Worm (Caenorhabditis elegans) whole organism, mixed stage, embryonic: ENCODE measurements around the gene nucb-1.
A peak's percentile ranks its signal among the peaks of the same experiment; 100 is the strongest.

Source experiments
- M03D4.4 ChIP-seq: sonication (generic microtip); optimal IDR thresholded peaks from 2 replicates; lab custom pipeline; 2017; ENCODE audit warnings: mild to moderate bottlenecking, missing genetic modification characterization, missing compliant biosample characterization
- bed-3 ChIP-seq: fragments of 200-800 bp; sonication (Bioruptor generic); optimal IDR thresholded peaks from 3 replicates; lab custom pipeline; 2018; ENCODE audit warnings: mild to moderate bottlenecking, missing genetic modification characterization, moderate library complexity, missing compliant biosample characterization
- blmp-1 ChIP-seq: fragments of 150-350 bp; optimal IDR thresholded peaks from 2 replicates; lab custom pipeline; 2014; ENCODE audit warnings: missing biosample characterization, missing genetic modification characterization
- ceh-43 ChIP-seq: fragments of 200-800 bp; sonication (Bioruptor generic); optimal IDR thresholded peaks from 2 replicates; lab custom pipeline; 2018; ENCODE audit warnings: mild to moderate bottlenecking, missing genetic modification characterization, moderate library complexity, missing compliant biosample characterization
- ces-1 ChIP-seq: fragments of 150-350 bp; optimal IDR thresholded peaks from 2 replicates; lab custom pipeline; 2014; ENCODE audit warnings: missing biosample characterization, missing genetic modification reagents, missing genetic modification characterization
- drap-1 ChIP-seq: fragments of 200-800 bp; sonication (Bioruptor generic); optimal IDR thresholded peaks from 3 replicates; lab custom pipeline; 2018; ENCODE audit warnings: mild to moderate bottlenecking, missing genetic modification characterization, missing compliant biosample characterization
- elt-1 ChIP-seq: sonication (generic microtip); optimal IDR thresholded peaks from 2 replicates; lab custom pipeline; 2017; ENCODE audit warnings: missing genetic modification characterization, mild to moderate bottlenecking, missing compliant biosample characterization, antibody characterized with exemption, moderate library complexity, borderline replicate concordance; ENCODE audit not compliant: insufficient read depth
- elt-3 ChIP-seq: fragments of 150-350 bp; optimal IDR thresholded peaks from 2 replicates; lab custom pipeline; 2014; ENCODE audit warnings: missing biosample characterization, missing genetic modification characterization
- flh-1 ChIP-seq: fragments of 200-800 bp; sonication (Bioruptor generic); optimal IDR thresholded peaks from 2 replicates; lab custom pipeline; 2018; ENCODE audit warnings: mild to moderate bottlenecking, missing genetic modification characterization, moderate library complexity, missing compliant biosample characterization
- ham-2 ChIP-seq: fragments of 200-800 bp; sonication (Bioruptor generic); optimal IDR thresholded peaks from 2 replicates; lab custom pipeline; 2018; ENCODE audit warnings: mild to moderate bottlenecking, missing genetic modification characterization, missing compliant biosample characterization
- hlh-1 ChIP-seq: fragments of 150-350 bp; optimal IDR thresholded peaks from 2 replicates; lab custom pipeline; 2014; ENCODE audit warnings: missing biosample characterization, missing genetic modification reagents, missing genetic modification characterization
- lin-32 ChIP-seq: fragments of 200-800 bp; sonication (Bioruptor generic); optimal IDR thresholded peaks from 2 replicates; lab custom pipeline; 2018; ENCODE audit warnings: mild to moderate bottlenecking, missing genetic modification characterization, missing compliant biosample characterization
- lsy-2 ChIP-seq: fragments of 150-350 bp; optimal IDR thresholded peaks from 2 replicates; lab custom pipeline; 2014; ENCODE audit warnings: missing biosample characterization, missing genetic modification characterization
- mab-5 ChIP-seq: fragments of 150-350 bp; optimal IDR thresholded peaks from 2 replicates; lab custom pipeline; 2014; ENCODE audit warnings: missing biosample characterization, missing genetic modification characterization
- mep-1 ChIP-seq: fragments of 150-350 bp; optimal IDR thresholded peaks from 2 replicates; lab custom pipeline; 2017; ENCODE audit warnings: missing biosample characterization, missing genetic modification reagents, missing genetic modification characterization, inconsistent platforms
- mls-2 ChIP-seq: sonication (generic microtip); optimal IDR thresholded peaks from 2 replicates; lab custom pipeline; 2016; ENCODE audit warnings: mild to moderate bottlenecking, missing genetic modification characterization, moderate library complexity, missing compliant biosample characterization
- nhr-12 ChIP-seq: fragments of 150-350 bp; optimal IDR thresholded peaks from 2 replicates; lab custom pipeline; 2014; ENCODE audit warnings: missing biosample characterization, missing genetic modification characterization
- nhr-2 ChIP-seq: fragments of 150-350 bp; optimal IDR thresholded peaks from 2 replicates; lab custom pipeline; 2014; ENCODE audit warnings: missing biosample characterization, missing genetic modification characterization
- nhr-28 ChIP-seq: fragments of 150-350 bp; optimal IDR thresholded peaks from 2 replicates; lab custom pipeline; 2014; ENCODE audit warnings: missing biosample characterization, missing genetic modification characterization
- nhr-76 ChIP-seq: sonication (generic microtip); optimal IDR thresholded peaks from 2 replicates; lab custom pipeline; 2017; ENCODE audit warnings: missing biosample characterization, missing genetic modification characterization
- pha-4 ChIP-seq: fragments of 150-350 bp; optimal IDR thresholded peaks from 2 replicates; lab custom pipeline; 2018; ENCODE audit warnings: missing biosample characterization, missing genetic modification reagents, missing genetic modification characterization
- sem-2 ChIP-seq: fragments of 200-800 bp; sonication (Bioruptor generic); optimal IDR thresholded peaks from 2 replicates; lab custom pipeline; 2018; ENCODE audit warnings: mild to moderate bottlenecking, missing genetic modification characterization, missing compliant biosample characterization
- snpc-4 ChIP-seq: fragments of 150-350 bp; optimal IDR thresholded peaks from 2 replicates; lab custom pipeline; 2014; ENCODE audit warnings: missing biosample characterization, missing genetic modification characterization
- sptf-1 ChIP-seq: sonication (generic microtip); optimal IDR thresholded peaks from 2 replicates; lab custom pipeline; 2017; ENCODE audit warnings: mild to moderate bottlenecking, missing genetic modification characterization, moderate library complexity, missing compliant biosample characterization
- tbx-8 ChIP-seq: fragments of 200-800 bp; sonication (Bioruptor generic); optimal IDR thresholded peaks from 2 replicates; lab custom pipeline; 2018; ENCODE audit warnings: mild to moderate bottlenecking, missing genetic modification characterization, moderate library complexity, missing compliant biosample characterization
- unc-120 ChIP-seq: sonication (generic microtip); optimal IDR thresholded peaks from 2 replicates; lab custom pipeline; 2017; ENCODE audit warnings: missing genetic modification characterization, missing compliant biosample characterization; ENCODE audit not compliant: poor library complexity, severe bottlenecking
- unc-39 ChIP-seq: fragments of 150-350 bp; optimal IDR thresholded peaks from 2 replicates; lab custom pipeline; 2014; ENCODE audit warnings: missing biosample characterization, missing genetic modification characterization
- unc-62 ChIP-seq: fragments of 150-350 bp; optimal IDR thresholded peaks from 2 replicates; lab custom pipeline; 2014; ENCODE audit warnings: missing biosample characterization, missing genetic modification reagents, missing genetic modification characterization
- ztf-11 ChIP-seq: fragments of 150-350 bp; optimal IDR thresholded peaks from 2 replicates; lab custom pipeline; 2014; ENCODE audit warnings: missing biosample characterization, missing genetic modification characterization

Gene nucb-1

ce11 chrX:10172004-10172584 lies 25.4 kb upstream of the nucb-1 start, which contains the start of gene C07A4.2:
C07A4.2 (plus strand) TSS chrX:10172198.
- TF ChIP-seq nhr-2 (tag; lab: Kevin White, UChicago) = no peak
- TF ChIP-seq bed-3 (GFP tag; lab: Kevin White, UChicago) = no peak
- no peak for TF ChIP-seq ceh-43 (GFP tag; lab: Kevin White, UChicago)
- no peak for TF ChIP-seq unc-39 (tag; lab: Kevin White, UChicago)
- TF ChIP-seq nhr-28 = no peak
- TF ChIP-seq tbx-8 (GFP tag; lab: Kevin White, UChicago) = no peak
- TF ChIP-seq, all 35 proteins: peak for 0

- no peak for TF ChIP-seq unc-120 (tag; lab: Kevin White, UChicago)
- TF ChIP-seq ces-1 (GFP tag; lab: Kevin White, UChicago) = no peak
- TF ChIP-seq lin-32 (GFP tag; lab: Kevin White, UChicago) = no peak
- TF ChIP-seq sptf-1 (tag; lab: Kevin White, UChicago) = no peak
- TF ChIP-seq bed-3 (GFP tag; lab: Kevin White, UChicago) = no peak
- TF ChIP-seq hlh-1 = no peak
- TF ChIP-seq ztf-11 (tag; lab: Kevin White, UChicago) = no peak
- TF ChIP-seq flh-1 (GFP tag; lab: Kevin White, UChicago) = no peak
- no peak for TF ChIP-seq mab-5 (tag; lab: Kevin White, UChicago)
- TF ChIP-seq lsy-2 = no peak
- TF ChIP-seq nhr-2 (tag; lab: Kevin White, UChicago) = no peak
These were observed 22.8 kb upstream of the nucb-1 start, which contains the start of gene C07A4.3 for ce11 chrX:10174683-10175082. C07A4.3 (plus strand) TSS chrX:10174983.

- TF ChIP-seq unc-62 (peak; percentile 31), elt-3 (tag; lab: Kevin White, UChicago) (no peak), unc-120 (tag; lab: Kevin White, UChicago) (peak; percentile 52)
These were observed 21.2 kb upstream of the nucb-1 start, which contains the start of gene ncs-4 for ce11 chrX:10176295-10176694. ncs-4 (plus strand) TSS chrX:10176521.

ce11 chrX:10182613-10183012 lies 14.9 kb upstream of the nucb-1 start:
- no peak for TF ChIP-seq nhr-12 (tag; lab: Kevin White, UChicago)
- no peak for TF ChIP-seq ztf-11 (tag; lab: Kevin White, UChicago)
- TF ChIP-seq snpc-4 (tag; lab: Kevin White, UChicago) = no peak
- no peak for TF ChIP-seq ceh-43 (GFP tag; lab: Kevin White, UChicago)
- TF ChIP-seq drap-1 (GFP tag; lab: Kevin White, UChicago) = no peak
- TF ChIP-seq nhr-76 (tag; lab: Kevin White, UChicago) = no peak
- TF ChIP-seq tbx-8 (GFP tag; lab: Kevin White, UChicago) = no peak
- no peak for TF ChIP-seq blmp-1
- TF ChIP-seq flh-1 (GFP tag; lab: Kevin White, UChicago) = no peak
- TF ChIP-seq unc-62 = no peak
- no peak for TF ChIP-seq pha-4 (tag; lab: Kevin White, UChicago)

ce11 chrX:10183695-10184094 lies 13.8 kb upstream of the nucb-1 start, which contains the start of gene arrd-28:
arrd-28 (plus strand) TSS chrX:10183995.
- no peak for TF ChIP-seq ces-1 (GFP tag; lab: Kevin White, UChicago)
- no peak for TF ChIP-seq pha-4 (tag; lab: Kevin White, UChicago)
- no peak for TF ChIP-seq lsy-2
- TF ChIP-seq unc-120 (tag; lab: Kevin White, UChicago) = no peak
- TF ChIP-seq M03D4.4 (tag; lab: Kevin White, UChicago) = no peak
- no peak for TF ChIP-seq mab-5 (tag; lab: Kevin White, UChicago)
- TF ChIP-seq elt-1 (tag; lab: Kevin White, UChicago) = no peak
- no peak for TF ChIP-seq elt-3 (tag; lab: Kevin White, UChicago)
- no peak for TF ChIP-seq hlh-1
- no peak for TF ChIP-seq tbx-8 (GFP tag; lab: Kevin White, UChicago)
- no peak for TF ChIP-seq sem-2
- no peak for TF ChIP-seq ceh-43 (GFP tag; lab: Kevin White, UChicago)
- no peak for TF ChIP-seq mep-1 (tag; lab: Kevin White, UChicago)
- no peak for TF ChIP-seq ham-2 (GFP tag; lab: Kevin White, UChicago)
- TF ChIP-seq mls-2 = no peak
- no peak for TF ChIP-seq ztf-11 (tag; lab: Kevin White, UChicago)
- TF ChIP-seq nhr-2 (tag; lab: Kevin White, UChicago) = no peak
